Worm (Caenorhabditis elegans) whole organism, midembryonic: ENCODE measurements around the gene lin-42.

ENCODE experiments used
- T22C8.4 ChIP-seq: fragments of 200-800 bp; sonication (Bioruptor generic); IDR thresholded peaks from 2 replicates; pipeline ENCODE4 v1.3.6; 2022; ENCODE audit warnings: missing genetic modification characterization, missing compliant biosample characterization
- cog-1 ChIP-seq: sonication (generic microtip); optimal IDR thresholded peaks from 2 replicates; lab custom pipeline; 2016; ENCODE audit warnings: missing genetic modification characterization, missing compliant biosample characterization
- flt-1 ChIP-seq: fragments of 200-800 bp; sonication (Bioruptor generic); IDR thresholded peaks from 2 replicates; pipeline ENCODE4 v1.3.6; 2022; ENCODE audit warnings: missing genetic modification characterization, missing compliant biosample characterization
- klf-2 ChIP-seq: fragments of 200-800 bp; sonication (Bioruptor generic); conservative IDR thresholded peaks from 2 replicates; pipeline ENCODE4 v1.3.6; 2022; ENCODE audit warnings: missing genetic modification reagents, missing genetic modification characterization, missing compliant biosample characterization
- med-1 ChIP-seq: sonication (generic microtip); optimal IDR thresholded peaks from 2 replicates; lab custom pipeline; 2017; ENCODE audit warnings: missing genetic modification characterization, mild to moderate bottlenecking, missing compliant biosample characterization, antibody characterized with exemption, missing genetic modification reagents; ENCODE audit not compliant: insufficient read depth
- ref-1 ChIP-seq: fragments of 200-800 bp; sonication (Bioruptor generic); conservative IDR thresholded peaks from 2 replicates; pipeline ENCODE4 v1.3.6; 2022; ENCODE audit warnings: missing genetic modification reagents, missing genetic modification characterization, missing compliant biosample characterization
- tab-1 ChIP-seq: fragments of 200-800 bp; sonication (Bioruptor generic); IDR thresholded peaks from 2 replicates; pipeline ENCODE4 v1.3.6; 2022; ENCODE audit warnings: missing genetic modification characterization, missing compliant biosample characterization
- ztf-23 ChIP-seq: fragments of 200-800 bp; sonication (Bioruptor generic); IDR thresholded peaks from 2 replicates; pipeline ENCODE4 v1.3.6; 2022; ENCODE audit warnings: missing genetic modification reagents, missing genetic modification characterization, missing compliant biosample characterization
- ztf-29 ChIP-seq: fragments of 200-800 bp; sonication (Bioruptor generic); IDR thresholded peaks from 2 replicates; pipeline ENCODE4 v1.3.6; 2022; ENCODE audit warnings: missing genetic modification reagents, missing genetic modification characterization, missing compliant biosample characterization

DNA sequence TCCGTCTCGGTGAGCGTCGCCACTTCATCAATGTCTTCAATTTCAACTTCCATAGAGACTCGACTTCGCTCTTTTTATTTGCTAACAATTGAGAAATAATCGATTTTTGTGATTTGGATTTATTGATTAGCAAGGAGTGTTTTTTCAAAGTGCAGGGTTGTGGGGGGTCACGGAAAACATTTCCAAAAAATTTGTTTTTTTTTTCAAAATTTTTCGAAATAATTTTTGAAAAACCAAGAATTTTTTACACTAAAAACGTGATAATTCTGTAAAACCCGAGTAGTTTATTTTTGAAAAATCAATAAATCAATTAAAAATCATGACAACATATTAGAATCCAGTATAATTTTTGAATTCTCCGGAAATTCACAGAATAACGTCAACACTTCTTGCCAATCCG, 23.3 kb upstream of the lin-42 start, which contains the start of gene Y57G7A.5:
- no peak for TF ChIP-seq flt-1 (GFP tag; lab: Robert Waterston, UW)
- no peak for TF ChIP-seq tab-1 (GFP tag; lab: Robert Waterston, UW)
- TF ChIP-seq klf-2: no peak
- TF ChIP-seq ref-1: no peak
- TF ChIP-seq cog-1: no peak
- no peak for TF ChIP-seq med-1 (GFP tag; lab: Kevin White, UChicago)
- no peak for TF ChIP-seq T22C8.4 (GFP tag; lab: Robert Waterston, UW)
- no peak for TF ChIP-seq ztf-23 (GFP tag; lab: Robert Waterston, UW)
- no peak for TF ChIP-seq ztf-29
